Fruit fly (Drosophila melanogaster) whole organism, embryonic: ENCODE measurements around the gene TpnC25D.

ENCODE experiments used
- Atf6 ChIP-seq: fragments of 200-800 bp; sonication (Bioruptor generic); IDR thresholded peaks from 2 replicates; pipeline ENCODE4 v1.3.6; 2022; ENCODE audit warnings: missing biosample characterization, missing genetic modification characterization
- CG1024 ChIP-seq: fragments of 200-800 bp; sonication (Bioruptor generic); IDR thresholded peaks from 2 replicates; pipeline ENCODE4 v1.3.6; 2022; ENCODE audit warnings: missing biosample characterization, missing genetic modification characterization
- CG10959 ChIP-seq: fragments of 200-800 bp; sonication (Bioruptor generic); IDR thresholded peaks from 2 replicates; pipeline ENCODE4 v1.3.6; 2022; ENCODE audit warnings: missing biosample characterization, missing genetic modification characterization
- CG1233 ChIP-seq: fragments of 200-800 bp; sonication (Bioruptor generic); optimal IDR thresholded peaks from 4 replicates; lab custom pipeline; 2018; ENCODE audit warnings: missing biosample characterization, mild to moderate bottlenecking, missing genetic modification characterization
- CG14050 ChIP-seq: fragments of 200-800 bp; sonication (Bioruptor generic); IDR thresholded peaks from 3 replicates; pipeline ENCODE4 v1.3.6; 2022; ENCODE audit warnings: missing biosample characterization, missing genetic modification characterization
- CG14710 ChIP-seq: fragments of 200-800 bp; sonication (Bioruptor generic); optimal IDR thresholded peaks from 3 replicates; lab custom pipeline; 2019; ENCODE audit warnings: missing biosample characterization, mild to moderate bottlenecking, missing genetic modification characterization, moderate library complexity
- CG17361 ChIP-seq: fragments of 200-800 bp; sonication (Bioruptor generic); IDR thresholded peaks from 3 replicates; pipeline ENCODE4 v1.3.6; 2022; ENCODE audit warnings: missing biosample characterization, missing genetic modification characterization
- CG17385 ChIP-seq: fragments of 200-800 bp; sonication (Bioruptor generic); optimal IDR thresholded peaks from 3 replicates; lab custom pipeline; 2018; ENCODE audit warnings: missing biosample characterization, mild to moderate bottlenecking, missing genetic modification characterization
- CG3065 ChIP-seq: fragments of 200-800 bp; sonication (Bioruptor generic); optimal IDR thresholded peaks from 2 replicates; lab custom pipeline; 2016; ENCODE audit warnings: missing biosample characterization, missing genetic modification characterization
- CG31365 ChIP-seq: fragments of 200-800 bp; sonication (Bioruptor generic); optimal IDR thresholded peaks from 2 replicates; lab custom pipeline; 2018; ENCODE audit warnings: missing biosample characterization, mild to moderate bottlenecking, missing genetic modification characterization
- CG31441 ChIP-seq: fragments of 200-800 bp; sonication (Bioruptor generic); IDR thresholded peaks from 2 replicates; pipeline ENCODE4 v1.3.6; 2022; ENCODE audit warnings: missing biosample characterization, missing genetic modification characterization
- CG32532 ChIP-seq: fragments of 200-800 bp; sonication (Bioruptor generic); IDR thresholded peaks from 2 replicates; pipeline ENCODE4 v1.3.6; 2022; ENCODE audit warnings: missing biosample characterization, missing genetic modification characterization
- CG5245 ChIP-seq: fragments of 200-800 bp; sonication (Bioruptor generic); optimal IDR thresholded peaks from 3 replicates; lab custom pipeline; 2016; ENCODE audit warnings: missing biosample characterization, missing genetic modification characterization
- CG7745 ChIP-seq: fragments of 200-800 bp; sonication (Bioruptor generic); optimal IDR thresholded peaks from 2 replicates; lab custom pipeline; 2018; ENCODE audit warnings: missing biosample characterization, mild to moderate bottlenecking, missing genetic modification characterization, moderate library complexity
- CG8089 ChIP-seq: fragments of 200-800 bp; sonication (Bioruptor generic); optimal IDR thresholded peaks from 3 replicates; lab custom pipeline; 2016; ENCODE audit warnings: missing biosample characterization, missing genetic modification characterization
- CG9727 ChIP-seq: fragments of 200-800 bp; sonication (Bioruptor generic); optimal IDR thresholded peaks from 3 replicates; lab custom pipeline; 2017; ENCODE audit warnings: missing biosample characterization, mild to moderate bottlenecking, missing genetic modification characterization
- CG9876 ChIP-seq: fragments of 200-800 bp; sonication (Bioruptor generic); optimal IDR thresholded peaks from 2 replicates; lab custom pipeline; 2016; ENCODE audit warnings: missing biosample characterization, missing genetic modification characterization
- Doc2 ChIP-seq: fragments of 200-800 bp; sonication (Bioruptor generic); IDR thresholded peaks from 2 replicates; pipeline ENCODE4 v1.3.6; 2022; ENCODE audit warnings: missing biosample characterization, missing genetic modification characterization
- Ets97D ChIP-seq: fragments of 200-800 bp; sonication (Bioruptor generic); optimal IDR thresholded peaks from 3 replicates; lab custom pipeline; 2016; ENCODE audit warnings: missing biosample characterization, missing genetic modification characterization
- Fer3 ChIP-seq: fragments of 200-800 bp; sonication (Bioruptor generic); optimal IDR thresholded peaks from 2 replicates; lab custom pipeline; 2018; ENCODE audit warnings: missing biosample characterization, mild to moderate bottlenecking, missing genetic modification characterization, moderate library complexity
- HLHmδ ChIP-seq: fragments of 200-800 bp; sonication (Bioruptor generic); optimal IDR thresholded peaks from 2 replicates; lab custom pipeline; 2018; ENCODE audit warnings: missing biosample characterization, mild to moderate bottlenecking, missing genetic modification characterization, moderate library complexity
- HmgD ChIP-seq: fragments of 200-800 bp; sonication (Bioruptor generic); optimal IDR thresholded peaks from 3 replicates; lab custom pipeline; 2016; ENCODE audit warnings: missing biosample characterization, missing genetic modification characterization
- Jarid2 ChIP-seq: fragments of 200-800 bp; sonication (Bioruptor generic); optimal IDR thresholded peaks from 3 replicates; lab custom pipeline; 2017; ENCODE audit warnings: mild to moderate bottlenecking, missing biosample characterization, missing genetic modification reagents, missing genetic modification characterization
- Med ChIP-seq: fragments of 200-800 bp; sonication (Bioruptor generic); peaks from one replicate; lab custom pipeline; 2016; ENCODE audit warnings: missing biosample characterization, missing genetic modification characterization, mild to moderate bottlenecking, inconsistent platforms, moderate library complexity
- Rfx ChIP-seq: fragments of 200-800 bp; sonication (Bioruptor generic); IDR thresholded peaks from 2 replicates; pipeline ENCODE4 v1.3.6; 2022; ENCODE audit warnings: missing biosample characterization, missing genetic modification characterization
- Six4 ChIP-seq: fragments of 200-800 bp; sonication (Bioruptor generic); optimal IDR thresholded peaks from 2 replicates; lab custom pipeline; 2016; ENCODE audit warnings: missing biosample characterization, missing genetic modification characterization
- ab ChIP-seq: fragments of 200-800 bp; sonication (Bioruptor generic); optimal IDR thresholded peaks from 2 replicates; lab custom pipeline; 2016; ENCODE audit warnings: missing biosample characterization, missing genetic modification characterization
- al ChIP-seq: fragments of 200-800 bp; sonication (Bioruptor generic); IDR thresholded peaks from 2 replicates; pipeline ENCODE4 v1.3.6; 2022; ENCODE audit warnings: missing biosample characterization, missing genetic modification characterization
- amos ChIP-seq: fragments of 200-800 bp; sonication (Bioruptor generic); IDR thresholded peaks from 2 replicates; pipeline ENCODE4 v1.3.6; 2022; ENCODE audit warnings: missing biosample characterization, missing genetic modification characterization; ENCODE audit not compliant: partially characterized antibody
- az2 ChIP-seq: fragments of 200-800 bp; sonication (Bioruptor generic); optimal IDR thresholded peaks from 3 replicates; lab custom pipeline; 2016; ENCODE audit warnings: missing biosample characterization, missing genetic modification characterization
- caup ChIP-seq: fragments of 200-800 bp; sonication (Bioruptor generic); optimal IDR thresholded peaks from 3 replicates; lab custom pipeline; 2017; ENCODE audit warnings: missing biosample characterization, mild to moderate bottlenecking, missing genetic modification characterization, moderate library complexity; ENCODE audit not compliant: severe bottlenecking
- chn ChIP-seq: fragments of 200-800 bp; sonication (Bioruptor generic); optimal IDR thresholded peaks from 2 replicates; lab custom pipeline; 2016; ENCODE audit warnings: missing biosample characterization, missing genetic modification characterization
- da ChIP-seq: fragments of 200-800 bp; sonication (Bioruptor generic); optimal IDR thresholded peaks from 2 replicates; lab custom pipeline; 2016; ENCODE audit warnings: missing biosample characterization, missing genetic modification characterization
- disco-r ChIP-seq: fragments of 200-800 bp; sonication (Bioruptor generic); optimal IDR thresholded peaks from 2 replicates; lab custom pipeline; 2016; ENCODE audit warnings: missing biosample characterization, missing genetic modification characterization
- dpn ChIP-seq, 2 experiments: fragments of 200-800 bp; sonication (Bioruptor generic); optimal IDR thresholded peaks; 3 replicates each; lab custom pipeline; 2016; ENCODE audit warnings: missing biosample characterization in 2 of 2, missing genetic modification characterization in 2 of 2
- esg ChIP-seq: fragments of 200-800 bp; sonication (Bioruptor generic); conservative IDR thresholded peaks from 2 replicates; pipeline ENCODE4 v1.3.6; 2022; ENCODE audit warnings: missing biosample characterization, missing genetic modification characterization
- fu2 ChIP-seq: fragments of 200-800 bp; sonication (Bioruptor generic); optimal IDR thresholded peaks from 2 replicates; lab custom pipeline; 2016; ENCODE audit warnings: missing biosample characterization, missing genetic modification characterization
- grau ChIP-seq: fragments of 200-800 bp; optimal IDR thresholded peaks from 3 replicates; lab custom pipeline; 2019; ENCODE audit warnings: missing biosample characterization, mild to moderate bottlenecking, missing genetic modification characterization, moderate library complexity
- jing ChIP-seq: fragments of 200-800 bp; sonication (Bioruptor generic); optimal IDR thresholded peaks from 2 replicates; lab custom pipeline; 2018; ENCODE audit warnings: missing biosample characterization, mild to moderate bottlenecking, missing genetic modification characterization
- knrl ChIP-seq: fragments of 200-800 bp; sonication (Bioruptor generic); IDR thresholded peaks from 3 replicates; pipeline ENCODE4 v1.3.6; 2022; ENCODE audit warnings: missing biosample characterization, missing genetic modification characterization; ENCODE audit not compliant: partially characterized antibody
- mam ChIP-seq: fragments of 200-800 bp; sonication (Bioruptor generic); optimal IDR thresholded peaks from 3 replicates; lab custom pipeline; 2016; ENCODE audit warnings: missing biosample characterization, missing genetic modification characterization
- nau ChIP-seq: fragments of 200-800 bp; sonication (Bioruptor generic); optimal IDR thresholded peaks from 3 replicates; lab custom pipeline; 2017; ENCODE audit warnings: missing biosample characterization, mild to moderate bottlenecking, missing genetic modification characterization, missing genetic modification reagents
- otp ChIP-seq: fragments of 200-800 bp; sonication (Bioruptor generic); IDR thresholded peaks from 3 replicates; pipeline ENCODE4, ENCODE4 v1.3.6; 2022; ENCODE audit warnings: missing biosample characterization, missing genetic modification characterization
- p53 ChIP-seq: fragments of 200-800 bp; sonication (Bioruptor generic); optimal IDR thresholded peaks from 2 replicates; lab custom pipeline; 2016; ENCODE audit warnings: missing biosample characterization, missing genetic modification characterization
- sug ChIP-seq: fragments of 200-800 bp; optimal IDR thresholded peaks from 2 replicates; lab custom pipeline; 2019; ENCODE audit warnings: missing biosample characterization, mild to moderate bottlenecking, missing genetic modification characterization, moderate library complexity
- tna ChIP-seq: fragments of 200-800 bp; sonication (Bioruptor generic); IDR thresholded peaks from 2 replicates; pipeline ENCODE4 v1.3.6; 2022; ENCODE audit warnings: missing biosample characterization, missing genetic modification characterization; ENCODE audit not compliant: partially characterized antibody
- twi ChIP-seq: fragments of 200-800 bp; optimal IDR thresholded peaks from 2 replicates; lab custom pipeline; 2019; ENCODE audit warnings: missing biosample characterization, mild to moderate bottlenecking, missing genetic modification characterization, moderate library complexity
- tx ChIP-seq: fragments of 200-800 bp; sonication (Bioruptor generic); optimal IDR thresholded peaks from 2 replicates; lab custom pipeline; 2016; ENCODE audit warnings: missing biosample characterization, missing genetic modification characterization
- wor ChIP-seq: fragments of 200-800 bp; sonication (Bioruptor generic); IDR thresholded peaks from 2 replicates; pipeline ENCODE4 v1.3.6; 2022; ENCODE audit warnings: missing biosample characterization, missing genetic modification characterization
- zf30C ChIP-seq: fragments of 200-800 bp; sonication (Bioruptor generic); optimal IDR thresholded peaks from 3 replicates; lab custom pipeline; 2018; ENCODE audit warnings: missing biosample characterization, mild to moderate bottlenecking, missing genetic modification characterization

Gene TpnC25D

dm6 chr2L:5256036-5256846 is 39.7 kb downstream of the TpnC25D start (continued):
- TF ChIP-seq CG31441, result peak; percentile 55
- TF ChIP-seq CG31365 (tag; lab: Kevin White, UChicago), result peak; percentile 12
- peak; percentile 17 for TF ChIP-seq grau (tag; lab: Kevin White, UChicago)
- peak; percentile 9 for TF ChIP-seq ab (GFP tag; lab: Kevin White, UChicago)
- peak; percentile 37 for TF ChIP-seq nau (GFP tag; lab: Kevin White, UChicago)
- no peak for TF ChIP-seq CG14050 (GFP tag; lab: Robert Waterston, UW)
- no peak for TF ChIP-seq Ets97D (GFP tag; lab: Kevin White, UChicago)
- no peak; the same call in 2 of the 3 replicates for TF ChIP-seq CG17361 (GFP tag; lab: Robert Waterston, UW)
- TF ChIP-seq CG32532 (GFP tag; lab: Robert Waterston, UW), result no peak
- TF ChIP-seq HmgD (GFP tag; lab: Kevin White, UChicago), result no peak
- no peak for TF ChIP-seq CG9876 (GFP tag; lab: Kevin White, UChicago)
- no peak for TF ChIP-seq caup (GFP tag; lab: Kevin White, UChicago)
- TF ChIP-seq Doc2 (GFP tag; lab: Robert Waterston, UW), result no peak
- TF ChIP-seq Rfx (GFP tag; lab: Robert Waterston, UW), result no peak
- TF ChIP-seq dpn (GFP tag; optimal IDR thresholded peaks at IDR 0.05; lab: Kevin White, UChicago), result peak; percentile 15 to 21
- peak; percentile 92 for TF ChIP-seq HLHmδ (GFP tag; lab: Kevin White, UChicago)
- TF ChIP-seq CG8089 (GFP tag; lab: Kevin White, UChicago), result peak; percentile 64
- TF ChIP-seq Fer3 (tag; lab: Kevin White, UChicago), result no peak
- TF ChIP-seq Jarid2 (GFP tag; lab: Kevin White, UChicago), result no peak
- peak; percentile 84 for TF ChIP-seq Med (GFP tag; lab: Kevin White, UChicago)
- peak; percentile 11 for TF ChIP-seq CG17385 (GFP tag; lab: Kevin White, UChicago)
- TF ChIP-seq jing (GFP tag; lab: Kevin White, UChicago), result no peak
- TF ChIP-seq tx, result no peak
- no peak for TF ChIP-seq disco-r (GFP tag; lab: Kevin White, UChicago)
- TF ChIP-seq CG1024, result peak; percentile 53; the same call in 1 of the 2 replicates
- TF ChIP-seq twi (tag; lab: Kevin White, UChicago), result peak; percentile 66
- peak; percentile 33 for TF ChIP-seq chn (GFP tag; lab: Kevin White, UChicago)
- TF ChIP-seq CG10959, result peak; percentile 48; the same call in 1 of the 2 replicates
- peak; percentile 65 for TF ChIP-seq CG14710
- no peak for TF ChIP-seq da (GFP tag; lab: Kevin White, UChicago)
- TF ChIP-seq al (GFP tag; lab: Robert Waterston, UW), result no peak
- TF ChIP-seq sug (tag; lab: Kevin White, UChicago), result peak; percentile 67
- peak; percentile 37 for TF ChIP-seq az2 (GFP tag; lab: Kevin White, UChicago)
- TF ChIP-seq knrl (GFP tag; lab: Robert Waterston, UW), result no peak
- no peak for TF ChIP-seq Six4
- no peak for TF ChIP-seq wor
- TF ChIP-seq zf30C, result peak; percentile 13
- no peak for TF ChIP-seq mam (GFP tag; lab: Kevin White, UChicago)
- peak; percentile 87; the same call in 2 of the 3 replicates for TF ChIP-seq otp (GFP tag; lab: Robert Waterston, UW)
- TF ChIP-seq p53 (GFP tag; lab: Kevin White, UChicago), result peak; percentile 5
- TF ChIP-seq tna (GFP tag; lab: Robert Waterston, UW), result no peak
- peak; percentile 33 for TF ChIP-seq CG3065 (GFP tag; lab: Kevin White, UChicago)
- peak; percentile 85 for TF ChIP-seq CG7745 (tag; lab: Kevin White, UChicago)
- peak; percentile 72 for TF ChIP-seq CG9727 (GFP tag; lab: Kevin White, UChicago)
- TF ChIP-seq CG5245, result peak; percentile 4
- no peak for TF ChIP-seq amos
- peak; percentile 54 for TF ChIP-seq CG1233 (GFP tag; lab: Kevin White, UChicago)
- no peak for TF ChIP-seq esg (GFP tag; lab: Robert Waterston, UW)
- no peak for TF ChIP-seq Atf6 (GFP tag; lab: Robert Waterston, UW)
- no peak for TF ChIP-seq fu2 (GFP tag; lab: Kevin White, UChicago)
